Worm (Caenorhabditis elegans) whole organism, L1 larva: ENCODE data around the gene irld-24.

Source experiments
- C34B4.2 ChIP-seq: sonication (generic microtip); optimal IDR thresholded peaks from 2 replicates; lab custom pipeline; 2017; ENCODE audit warnings: mild to moderate bottlenecking, missing genetic modification characterization, missing compliant biosample characterization
- Y116A8C.19 ChIP-seq: sonication (generic microtip); optimal IDR thresholded peaks from 2 replicates; lab custom pipeline; 2016; ENCODE audit warnings: missing compliant biosample characterization, missing genetic modification characterization, borderline replicate concordance
- aly-2 ChIP-seq: fragments of 150-350 bp; optimal IDR thresholded peaks from 2 replicates; lab custom pipeline; 2014; ENCODE audit warnings: missing biosample characterization, missing genetic modification characterization
- ceh-88 ChIP-seq: fragments of 200-800 bp; sonication (Bioruptor generic); IDR thresholded peaks from 2 replicates; pipeline ENCODE4 v1.3.6; 2022; ENCODE audit warnings: missing genetic modification characterization, missing compliant biosample characterization
- dpl-1 ChIP-seq, 3 experiments: fragments of 150-350 bp in 2 of 3; sonication (generic microtip) in 1 of 3; optimal IDR thresholded peaks; 2 replicates each; lab custom pipeline; 2014 to 2017; ENCODE audit warnings: missing biosample characterization in 3 of 3, missing genetic modification characterization in 3 of 3, missing genetic modification reagents in 3 of 3
- egl-27 ChIP-seq, 2 experiments: fragments of 150-350 bp in 1 of 2; sonication (generic microtip); optimal IDR thresholded peaks; 3 replicates each; lab custom pipeline; 2017 to 2018; ENCODE audit warnings: missing biosample characterization in 2 of 2, missing genetic modification characterization in 2 of 2, missing genetic modification reagents in 2 of 2
- mep-1 ChIP-seq: fragments of 150-350 bp; optimal IDR thresholded peaks from 2 replicates; lab custom pipeline; 2014; ENCODE audit warnings: missing biosample characterization, missing genetic modification characterization
- sptf-1 ChIP-seq: fragments of 150-350 bp; optimal IDR thresholded peaks from 2 replicates; lab custom pipeline; 2014; ENCODE audit warnings: missing biosample characterization, missing genetic modification characterization

DNA sequence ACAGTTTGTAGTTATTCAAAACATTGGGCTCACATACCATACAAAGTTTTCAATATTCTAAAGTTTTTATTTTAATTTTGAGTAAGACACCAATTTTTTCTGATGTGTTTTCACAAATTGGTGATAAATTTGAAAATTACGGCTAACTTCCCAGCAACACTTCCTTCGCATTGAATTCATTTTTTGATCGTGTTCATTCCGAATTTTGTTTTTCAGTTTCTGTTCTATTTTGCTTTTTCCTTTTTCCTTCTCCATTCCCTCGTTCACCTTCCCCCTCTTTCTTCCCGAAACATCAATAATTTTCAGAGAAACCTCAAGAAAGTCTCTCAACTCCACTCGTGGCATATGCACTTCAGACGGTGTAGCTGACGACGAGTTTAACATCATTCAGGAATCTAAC lies 37.6 kb upstream of the irld-24 start, which contains the start of gene alg-1:
- TF ChIP-seq C34B4.2 (tag; lab: Kevin White, UChicago) (no peak), mep-1 (tag; lab: Kevin White, UChicago) (no peak), sptf-1 (tag; lab: Kevin White, UChicago) (no peak), dpl-1 (GFP tag; optimal IDR thresholded peaks at IDR 0.05; lab: Kevin White, UChicago) (no peak), egl-27 (tag; optimal IDR thresholded peaks at IDR 0.05; lab: Kevin White, UChicago) (no peak), aly-2 (no peak), ceh-88 (no peak), Y116A8C.19 (tag; lab: Kevin White, UChicago) (no peak)
